Fruit fly (Drosophila melanogaster) whole organism, embryonic: ENCODE measurements around the gene Glg1.

Source experiments
- Aef1 ChIP-seq: fragments of 200-800 bp; sonication (Bioruptor generic); IDR thresholded peaks from 3 replicates; pipeline ENCODE4 v1.3.6; 2022; ENCODE audit warnings: missing biosample characterization, missing genetic modification characterization
- Atf6 ChIP-seq: fragments of 200-800 bp; sonication (Bioruptor generic); IDR thresholded peaks from 2 replicates; pipeline ENCODE4 v1.3.6; 2022; ENCODE audit warnings: missing biosample characterization, missing genetic modification characterization
- Awh ChIP-seq: fragments of 200-800 bp; sonication (Bioruptor generic); IDR thresholded peaks from 2 replicates; pipeline ENCODE4, ENCODE4 v1.3.6; 2022; ENCODE audit warnings: missing biosample characterization, missing genetic modification characterization
- BEAF-32 ChIP-seq: fragments of 200-800 bp; sonication (Bioruptor generic); optimal IDR thresholded peaks from 3 replicates; lab custom pipeline; 2017; ENCODE audit warnings: missing biosample characterization, missing genetic modification characterization, mild to moderate bottlenecking, moderate library complexity, missing genetic modification reagents
- Bgb ChIP-seq: fragments of 200-800 bp; sonication (Bioruptor generic); IDR thresholded peaks from 2 replicates; pipeline ENCODE4 v1.3.6; 2022; ENCODE audit warnings: missing biosample characterization, missing genetic modification characterization; ENCODE audit not compliant: partially characterized antibody
- Bteb2 ChIP-seq: fragments of 200-800 bp; sonication (Bioruptor generic); optimal IDR thresholded peaks from 2 replicates; lab custom pipeline; 2016; ENCODE audit warnings: missing biosample characterization, missing genetic modification characterization
- CG10209 ChIP-seq: fragments of 200-800 bp; sonication (Bioruptor generic); optimal IDR thresholded peaks from 3 replicates; lab custom pipeline; 2017; ENCODE audit warnings: missing biosample characterization, mild to moderate bottlenecking, missing genetic modification characterization, missing genetic modification reagents
- CG1024 ChIP-seq: fragments of 200-800 bp; sonication (Bioruptor generic); IDR thresholded peaks from 2 replicates; pipeline ENCODE4 v1.3.6; 2022; ENCODE audit warnings: missing biosample characterization, missing genetic modification characterization
- CG10565 ChIP-seq: fragments of 200-800 bp; sonication (Bioruptor generic); optimal IDR thresholded peaks from 3 replicates; lab custom pipeline; 2016; ENCODE audit warnings: missing biosample characterization, mild to moderate bottlenecking, missing genetic modification characterization
- CG11723 ChIP-seq: fragments of 200-800 bp; sonication (Bioruptor generic); optimal IDR thresholded peaks from 2 replicates; lab custom pipeline; 2017; ENCODE audit warnings: missing biosample characterization, mild to moderate bottlenecking, missing genetic modification characterization
- CG12236 ChIP-seq: fragments of 200-800 bp; sonication (Bioruptor generic); optimal IDR thresholded peaks from 2 replicates; lab custom pipeline; 2016; ENCODE audit warnings: missing biosample characterization, missing genetic modification characterization
- CG13775 ChIP-seq: fragments of 200-800 bp; sonication (Bioruptor generic); optimal IDR thresholded peaks from 3 replicates; lab custom pipeline; 2017; ENCODE audit warnings: missing biosample characterization, mild to moderate bottlenecking, missing genetic modification characterization
- CG1602 ChIP-seq: fragments of 200-800 bp; sonication (Bioruptor generic); optimal IDR thresholded peaks from 3 replicates; lab custom pipeline; 2016; ENCODE audit warnings: missing biosample characterization, missing genetic modification characterization
- CG16863 ChIP-seq: fragments of 200-800 bp; sonication (Bioruptor generic); optimal IDR thresholded peaks from 3 replicates; lab custom pipeline; 2016; ENCODE audit warnings: missing biosample characterization, missing genetic modification characterization
- CG17328 ChIP-seq: fragments of 200-800 bp; sonication (Bioruptor generic); IDR thresholded peaks from 2 replicates; pipeline ENCODE4 v1.3.6; 2022; ENCODE audit warnings: missing biosample characterization, missing genetic modification characterization
- CG17359 ChIP-seq: fragments of 200-800 bp; sonication (Bioruptor generic); optimal IDR thresholded peaks from 3 replicates; lab custom pipeline; 2018; ENCODE audit warnings: missing biosample characterization, mild to moderate bottlenecking, missing genetic modification characterization, moderate library complexity
- CG17385 ChIP-seq: fragments of 200-800 bp; sonication (Bioruptor generic); optimal IDR thresholded peaks from 3 replicates; lab custom pipeline; 2018; ENCODE audit warnings: missing biosample characterization, mild to moderate bottlenecking, missing genetic modification characterization
- CG32767 ChIP-seq: fragments of 200-800 bp; sonication (Bioruptor generic); IDR thresholded peaks from 2 replicates; pipeline ENCODE4 v1.3.6; 2022; ENCODE audit warnings: missing biosample characterization, missing genetic modification characterization
- CG4328 ChIP-seq: fragments of 200-800 bp; sonication (Bioruptor generic); optimal IDR thresholded peaks from 3 replicates; lab custom pipeline; 2017; ENCODE audit warnings: missing biosample characterization, missing genetic modification reagents, missing genetic modification characterization
- CG43689 ChIP-seq: fragments of 200-800 bp; sonication (Bioruptor generic); IDR thresholded peaks from 2 replicates; pipeline ENCODE4 v1.3.6; 2022; ENCODE audit warnings: missing biosample characterization, missing genetic modification characterization
- CG7372 ChIP-seq: fragments of 200-800 bp; sonication (Bioruptor generic); IDR thresholded peaks from 2 replicates; pipeline ENCODE4 v1.3.6; 2022; ENCODE audit warnings: missing biosample characterization, missing genetic modification characterization
- CG8944 ChIP-seq: fragments of 200-800 bp; sonication (Bioruptor generic); optimal IDR thresholded peaks from 3 replicates; lab custom pipeline; 2016; ENCODE audit warnings: missing biosample characterization, missing genetic modification characterization
- CG9817 ChIP-seq: fragments of 200-800 bp; sonication (Bioruptor generic); optimal IDR thresholded peaks from 2 replicates; lab custom pipeline; 2018; ENCODE audit warnings: missing biosample characterization, mild to moderate bottlenecking, missing genetic modification characterization, moderate library complexity
- CHES-1-like ChIP-seq: fragments of 200-800 bp; sonication (Bioruptor generic); optimal IDR thresholded peaks from 2 replicates; lab custom pipeline; 2016; ENCODE audit warnings: missing biosample characterization, missing genetic modification characterization
- CkIIα-i1 ChIP-seq: fragments of 200-800 bp; sonication (Bioruptor generic); IDR thresholded peaks from 2 replicates; pipeline ENCODE4 v1.3.6; 2022; ENCODE audit warnings: missing biosample characterization, missing genetic modification characterization
- Dad ChIP-seq: fragments of 200-800 bp; sonication (Bioruptor generic); optimal IDR thresholded peaks from 3 replicates; lab custom pipeline; 2016; ENCODE audit warnings: missing biosample characterization, missing genetic modification characterization
- Dek ChIP-seq: fragments of 200-800 bp; sonication (Bioruptor generic); optimal IDR thresholded peaks from 3 replicates; lab custom pipeline; 2019; ENCODE audit warnings: missing biosample characterization, mild to moderate bottlenecking, missing genetic modification characterization, moderate library complexity
- E2f1 ChIP-seq: fragments of 200-800 bp; sonication (Bioruptor generic); IDR thresholded peaks from 2 replicates; pipeline ENCODE4 v1.3.6; 2022; ENCODE audit warnings: missing biosample characterization, missing genetic modification characterization
- Fer2 ChIP-seq: fragments of 200-800 bp; sonication (Bioruptor generic); optimal IDR thresholded peaks from 2 replicates; lab custom pipeline; 2018; ENCODE audit warnings: missing biosample characterization, mild to moderate bottlenecking, missing genetic modification characterization, moderate library complexity
- Lpt ChIP-seq: fragments of >200 bp; optimal IDR thresholded peaks from 2 replicates; lab custom pipeline; 2018; ENCODE audit warnings: missing biosample characterization, missing genetic modification characterization
- MESR4 ChIP-seq: fragments of 200-800 bp; sonication (Bioruptor generic); optimal IDR thresholded peaks from 2 replicates; lab custom pipeline; 2018; ENCODE audit warnings: missing biosample characterization, mild to moderate bottlenecking, missing genetic modification characterization, moderate library complexity
- Poxn ChIP-seq: fragments of 200-800 bp; sonication (Bioruptor generic); IDR thresholded peaks from 2 replicates; pipeline ENCODE4 v1.3.6; 2022; ENCODE audit warnings: missing biosample characterization, missing genetic modification characterization
- Scr ChIP-seq: fragments of 200-800 bp; sonication (Bioruptor generic); IDR thresholded peaks from 2 replicates; pipeline ENCODE4 v1.3.6; 2022; ENCODE audit warnings: missing biosample characterization, missing genetic modification characterization; ENCODE audit not compliant: partially characterized antibody
- Sry-β ChIP-seq: fragments of 200-800 bp; sonication (Bioruptor generic); optimal IDR thresholded peaks from 2 replicates; lab custom pipeline; 2018; ENCODE audit warnings: missing biosample characterization, mild to moderate bottlenecking, missing genetic modification characterization, moderate library complexity
- abd-A ChIP-seq: fragments of 200-800 bp; sonication (Bioruptor generic); optimal IDR thresholded peaks from 3 replicates; lab custom pipeline; 2019; ENCODE audit warnings: missing biosample characterization, mild to moderate bottlenecking, missing genetic modification characterization, moderate library complexity
- az2 ChIP-seq: fragments of 200-800 bp; sonication (Bioruptor generic); optimal IDR thresholded peaks from 3 replicates; lab custom pipeline; 2016; ENCODE audit warnings: missing biosample characterization, missing genetic modification characterization
- bigmax ChIP-seq: fragments of 200-800 bp; sonication (Bioruptor generic); optimal IDR thresholded peaks from 2 replicates; lab custom pipeline; 2018; ENCODE audit warnings: missing biosample characterization, mild to moderate bottlenecking, missing genetic modification characterization
- bowl ChIP-seq: fragments of 200-800 bp; sonication (Bioruptor generic); IDR thresholded peaks from 2 replicates; pipeline ENCODE4 v1.3.6; 2022; ENCODE audit warnings: missing biosample characterization, missing genetic modification characterization
- ci ChIP-seq: fragments of 200-800 bp; sonication (Bioruptor generic); IDR thresholded peaks from 3 replicates; pipeline ENCODE4 v1.3.6; 2022; ENCODE audit warnings: missing biosample characterization, missing genetic modification characterization
- corto ChIP-seq: fragments of 200-800 bp; sonication (Bioruptor generic); optimal IDR thresholded peaks from 2 replicates; lab custom pipeline; 2016; ENCODE audit warnings: missing biosample characterization, mild to moderate bottlenecking, missing genetic modification characterization, moderate library complexity
- dmrt99B ChIP-seq: fragments of 200-800 bp; sonication (Bioruptor generic); optimal IDR thresholded peaks from 2 replicates; lab custom pipeline; 2018; ENCODE audit warnings: missing biosample characterization, mild to moderate bottlenecking, missing genetic modification characterization, moderate library complexity
- ems ChIP-seq: fragments of 200-800 bp; sonication (Bioruptor generic); optimal IDR thresholded peaks from 3 replicates; lab custom pipeline; 2016; ENCODE audit warnings: missing biosample characterization, missing genetic modification characterization
- esg ChIP-seq: fragments of 200-800 bp; sonication (Bioruptor generic); conservative IDR thresholded peaks from 2 replicates; pipeline ENCODE4 v1.3.6; 2022; ENCODE audit warnings: missing biosample characterization, missing genetic modification characterization
- fru ChIP-seq: fragments of >200 bp; optimal IDR thresholded peaks from 2 replicates; lab custom pipeline; 2017
- jigr1 ChIP-seq: fragments of 200-800 bp; sonication (Bioruptor generic); IDR thresholded peaks from 3 replicates; pipeline ENCODE4 v1.3.6; 2022; ENCODE audit warnings: missing biosample characterization, missing genetic modification characterization
- lbe ChIP-seq: fragments of 200-800 bp; sonication (Bioruptor generic); optimal IDR thresholded peaks from 2 replicates; lab custom pipeline; 2016; ENCODE audit warnings: missing biosample characterization, mild to moderate bottlenecking, missing genetic modification characterization
- pb ChIP-seq: fragments of 200-800 bp; sonication (Bioruptor generic); optimal IDR thresholded peaks from 3 replicates; lab custom pipeline; 2016; ENCODE audit warnings: missing biosample characterization, missing genetic modification characterization
- pum ChIP-seq: fragments of 200-800 bp; sonication (Bioruptor generic); optimal IDR thresholded peaks from 2 replicates; lab custom pipeline; 2016; ENCODE audit warnings: missing biosample characterization, missing genetic modification characterization
- shn ChIP-seq: fragments of 200-800 bp; sonication (Bioruptor generic); optimal IDR thresholded peaks from 3 replicates; lab custom pipeline; 2016; ENCODE audit warnings: missing biosample characterization, missing genetic modification characterization

Glg1 gene

dm6 chr3L:21539245-21540196 lies 32.2 kb upstream of the Glg1 start, which contains the start of the genes COX8 and VhaM9.7-b (continued):
- TF ChIP-seq CG17328 (GFP tag; lab: Robert Waterston, UW) (0 out of 2 replicates have a peak, but pooled peaks have one; percentile 6), abd-A (no peak), MESR4 (GFP tag; lab: Kevin White, UChicago) (peak; percentile 97), Awh (GFP tag; lab: Robert Waterston, UW) (no peak), Atf6 (GFP tag; lab: Robert Waterston, UW) (peak; percentile 48; the same call in 1 of the 2 replicates), Dad (GFP tag; lab: Kevin White, UChicago) (no peak), bowl (GFP tag; lab: Robert Waterston, UW) (no peak), CG10209 (no peak), BEAF-32 (GFP tag; lab: Kevin White, UChicago) (peak; percentile 93), Fer2 (tag; lab: Kevin White, UChicago) (no peak), CG32767 (GFP tag; lab: Robert Waterston, UW) (no peak), Dek (tag; lab: Kevin White, UChicago) (no peak), CG1602 (GFP tag; lab: Kevin White, UChicago) (peak; percentile 65), Bgb (GFP tag; lab: Robert Waterston, UW) (peak; percentile 58), Sry-β (no peak), pb (GFP tag; lab: Kevin White, UChicago) (no peak), shn (GFP tag; lab: Kevin White, UChicago) (peak; percentile 52), pum (GFP tag; lab: Kevin White, UChicago) (peak; percentile 62), fru (no peak), E2f1 (peak; percentile 41), lbe (GFP tag; lab: Kevin White, UChicago) (peak; percentile 38), az2 (GFP tag; lab: Kevin White, UChicago) (peak; percentile 57), CG43689 (GFP tag; lab: Robert Waterston, UW) (no peak), ems (peak; percentile 40), CG17359 (tag; lab: Kevin White, UChicago) (peak; percentile 45), Scr (GFP tag; lab: Robert Waterston, UW) (peak; percentile 77), CkIIα-i1 (GFP tag; lab: Robert Waterston, UW) (no peak), CG9817 (no peak), CG8944 (peak; percentile 58), Bteb2 (GFP tag; lab: Kevin White, UChicago) (no peak), bigmax (peak; percentile 88), CG11723 (GFP tag; lab: Kevin White, UChicago) (no peak), Aef1 (GFP tag; lab: Robert Waterston, UW) (no peak; the same call in 2 of the 3 replicates), jigr1 (GFP tag; lab: Robert Waterston, UW) (peak; percentile 34; the same call in 1 of the 3 replicates), CG13775 (peak; percentile 76), CG17385 (GFP tag; lab: Kevin White, UChicago) (peak; percentile 97), CG16863 (GFP tag; lab: Kevin White, UChicago) (peak; percentile 40), CG10565 (GFP tag; lab: Kevin White, UChicago) (no peak), dmrt99B (tag; lab: Kevin White, UChicago) (no peak), esg (GFP tag; lab: Robert Waterston, UW) (peak; percentile 64), CG4328 (GFP tag; lab: Kevin White, UChicago) (peak; percentile 8), CG1024 (GFP tag; lab: Robert Waterston, UW) (0 out of 2 replicates have a peak, but pooled peaks have one; percentile 16), CG12236 (no peak), CHES-1-like (GFP tag; lab: Kevin White, UChicago) (peak; percentile 48), corto (no peak), Lpt (no peak), Poxn (GFP tag; lab: Robert Waterston, UW) (no peak; the same call in 1 of the 2 replicates), ci (GFP tag; lab: Robert Waterston, UW) (peak; percentile 63), CG7372 (GFP tag; lab: Robert Waterston, UW) (no peak; the same call in none of the 2 replicates)
